Worm (Caenorhabditis elegans) whole organism, mixed stage, embryonic: Measurements from ENCODE around the gene aagr-2.
A peak's percentile ranks its signal among the peaks of the same experiment; 100 is the strongest.
"Not testable (repeated sequence)": the region's sequence is repeated elsewhere in the genome, so short reads cannot be mapped to it uniquely, and the experiment has no call there.

Source experiments
- M03D4.4 ChIP-seq: sonication (generic microtip); optimal IDR thresholded peaks from 2 replicates; lab custom pipeline; 2017; ENCODE audit warnings: mild to moderate bottlenecking, missing genetic modification characterization, missing compliant biosample characterization
- bed-3 ChIP-seq: fragments of 200-800 bp; sonication (Bioruptor generic); optimal IDR thresholded peaks from 3 replicates; lab custom pipeline; 2018; ENCODE audit warnings: mild to moderate bottlenecking, missing genetic modification characterization, moderate library complexity, missing compliant biosample characterization
- blmp-1 ChIP-seq: fragments of 150-350 bp; optimal IDR thresholded peaks from 2 replicates; lab custom pipeline; 2014; ENCODE audit warnings: missing biosample characterization, missing genetic modification characterization
- ceh-39 ChIP-seq: fragments of 150-350 bp; optimal IDR thresholded peaks from 2 replicates; lab custom pipeline; 2014; ENCODE audit warnings: missing biosample characterization, missing genetic modification characterization
- ceh-43 ChIP-seq: fragments of 200-800 bp; sonication (Bioruptor generic); optimal IDR thresholded peaks from 2 replicates; lab custom pipeline; 2018; ENCODE audit warnings: mild to moderate bottlenecking, missing genetic modification characterization, moderate library complexity, missing compliant biosample characterization
- ceh-83 ChIP-seq: fragments of 200-800 bp; sonication (Bioruptor generic); optimal IDR thresholded peaks from 2 replicates; lab custom pipeline; 2018; ENCODE audit warnings: mild to moderate bottlenecking, missing genetic modification characterization, missing compliant biosample characterization
- ces-1 ChIP-seq: fragments of 150-350 bp; optimal IDR thresholded peaks from 2 replicates; lab custom pipeline; 2014; ENCODE audit warnings: missing biosample characterization, missing genetic modification reagents, missing genetic modification characterization
- cnd-1 ChIP-seq: fragments of 200-800 bp; sonication (Bioruptor generic); optimal IDR thresholded peaks from 2 replicates; lab custom pipeline; 2018; ENCODE audit warnings: mild to moderate bottlenecking, missing genetic modification characterization, missing compliant biosample characterization
- drap-1 ChIP-seq: fragments of 200-800 bp; sonication (Bioruptor generic); optimal IDR thresholded peaks from 3 replicates; lab custom pipeline; 2018; ENCODE audit warnings: mild to moderate bottlenecking, missing genetic modification characterization, missing compliant biosample characterization
- elt-1 ChIP-seq: sonication (generic microtip); optimal IDR thresholded peaks from 2 replicates; lab custom pipeline; 2017; ENCODE audit warnings: missing genetic modification characterization, mild to moderate bottlenecking, missing compliant biosample characterization, antibody characterized with exemption, moderate library complexity, borderline replicate concordance; ENCODE audit not compliant: insufficient read depth
- elt-3 ChIP-seq: fragments of 150-350 bp; optimal IDR thresholded peaks from 2 replicates; lab custom pipeline; 2014; ENCODE audit warnings: missing biosample characterization, missing genetic modification characterization
- flh-1 ChIP-seq: fragments of 200-800 bp; sonication (Bioruptor generic); optimal IDR thresholded peaks from 2 replicates; lab custom pipeline; 2018; ENCODE audit warnings: mild to moderate bottlenecking, missing genetic modification characterization, moderate library complexity, missing compliant biosample characterization
- ham-2 ChIP-seq: fragments of 200-800 bp; sonication (Bioruptor generic); optimal IDR thresholded peaks from 2 replicates; lab custom pipeline; 2018; ENCODE audit warnings: mild to moderate bottlenecking, missing genetic modification characterization, missing compliant biosample characterization
- hlh-1 ChIP-seq: fragments of 150-350 bp; optimal IDR thresholded peaks from 2 replicates; lab custom pipeline; 2014; ENCODE audit warnings: missing biosample characterization, missing genetic modification reagents, missing genetic modification characterization
- lin-13 ChIP-seq: fragments of 150-350 bp; optimal IDR thresholded peaks from 2 replicates; lab custom pipeline; 2014; ENCODE audit warnings: missing biosample characterization, missing genetic modification characterization
- lsy-2 ChIP-seq: fragments of 150-350 bp; optimal IDR thresholded peaks from 2 replicates; lab custom pipeline; 2014; ENCODE audit warnings: missing biosample characterization, missing genetic modification characterization
- mab-5 ChIP-seq: fragments of 150-350 bp; optimal IDR thresholded peaks from 2 replicates; lab custom pipeline; 2014; ENCODE audit warnings: missing biosample characterization, missing genetic modification characterization
- mep-1 ChIP-seq: fragments of 150-350 bp; optimal IDR thresholded peaks from 2 replicates; lab custom pipeline; 2017; ENCODE audit warnings: missing biosample characterization, missing genetic modification reagents, missing genetic modification characterization, inconsistent platforms
- mls-2 ChIP-seq: sonication (generic microtip); optimal IDR thresholded peaks from 2 replicates; lab custom pipeline; 2016; ENCODE audit warnings: mild to moderate bottlenecking, missing genetic modification characterization, moderate library complexity, missing compliant biosample characterization
- nhr-12 ChIP-seq: fragments of 150-350 bp; optimal IDR thresholded peaks from 2 replicates; lab custom pipeline; 2014; ENCODE audit warnings: missing biosample characterization, missing genetic modification characterization
- nhr-2 ChIP-seq: fragments of 150-350 bp; optimal IDR thresholded peaks from 2 replicates; lab custom pipeline; 2014; ENCODE audit warnings: missing biosample characterization, missing genetic modification characterization
- nhr-237 ChIP-seq: fragments of 150-350 bp; optimal IDR thresholded peaks from 2 replicates; lab custom pipeline; 2014; ENCODE audit warnings: missing biosample characterization, missing genetic modification characterization
- nhr-28 ChIP-seq: fragments of 150-350 bp; optimal IDR thresholded peaks from 2 replicates; lab custom pipeline; 2014; ENCODE audit warnings: missing biosample characterization, missing genetic modification characterization
- nhr-76 ChIP-seq: sonication (generic microtip); optimal IDR thresholded peaks from 2 replicates; lab custom pipeline; 2017; ENCODE audit warnings: missing biosample characterization, missing genetic modification characterization
- pha-4 ChIP-seq: fragments of 150-350 bp; optimal IDR thresholded peaks from 2 replicates; lab custom pipeline; 2018; ENCODE audit warnings: missing biosample characterization, missing genetic modification reagents, missing genetic modification characterization
- sem-2 ChIP-seq: fragments of 200-800 bp; sonication (Bioruptor generic); optimal IDR thresholded peaks from 2 replicates; lab custom pipeline; 2018; ENCODE audit warnings: mild to moderate bottlenecking, missing genetic modification characterization, missing compliant biosample characterization
- snpc-4 ChIP-seq: fragments of 150-350 bp; optimal IDR thresholded peaks from 2 replicates; lab custom pipeline; 2014; ENCODE audit warnings: missing biosample characterization, missing genetic modification characterization
- sptf-1 ChIP-seq: sonication (generic microtip); optimal IDR thresholded peaks from 2 replicates; lab custom pipeline; 2017; ENCODE audit warnings: mild to moderate bottlenecking, missing genetic modification characterization, moderate library complexity, missing compliant biosample characterization
- unc-120 ChIP-seq: sonication (generic microtip); optimal IDR thresholded peaks from 2 replicates; lab custom pipeline; 2017; ENCODE audit warnings: missing genetic modification characterization, missing compliant biosample characterization; ENCODE audit not compliant: poor library complexity, severe bottlenecking
- unc-39 ChIP-seq: fragments of 150-350 bp; optimal IDR thresholded peaks from 2 replicates; lab custom pipeline; 2014; ENCODE audit warnings: missing biosample characterization, missing genetic modification characterization
- unc-62 ChIP-seq: fragments of 150-350 bp; optimal IDR thresholded peaks from 2 replicates; lab custom pipeline; 2014; ENCODE audit warnings: missing biosample characterization, missing genetic modification reagents, missing genetic modification characterization
- zip-8 ChIP-seq: fragments of 150-350 bp; optimal IDR thresholded peaks from 2 replicates; lab custom pipeline; 2014; ENCODE audit warnings: missing biosample characterization, missing genetic modification characterization

aagr-2 gene

DNA sequence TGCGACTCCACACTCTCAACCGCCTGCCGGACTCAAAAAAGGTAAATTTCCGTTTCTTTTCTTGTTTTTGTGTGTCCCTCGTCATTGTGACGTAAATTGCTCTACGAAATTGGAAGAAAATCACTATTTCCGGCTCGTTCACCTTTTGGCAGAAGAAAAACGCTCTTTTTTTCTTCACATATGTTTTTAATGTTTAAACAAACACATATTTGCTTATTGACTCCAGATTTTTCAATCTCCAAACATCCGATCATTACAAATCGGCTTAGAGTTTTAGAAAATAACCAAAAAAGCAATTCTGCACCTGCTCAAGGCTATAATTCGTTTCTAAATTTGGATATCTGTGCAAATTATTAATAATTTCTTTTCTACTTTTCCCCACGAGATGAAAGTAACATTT, 19.2 kb downstream of the aagr-2 start:
- no peak for TF ChIP-seq lsy-2 (tag; lab: Kevin White, UChicago)

DNA sequence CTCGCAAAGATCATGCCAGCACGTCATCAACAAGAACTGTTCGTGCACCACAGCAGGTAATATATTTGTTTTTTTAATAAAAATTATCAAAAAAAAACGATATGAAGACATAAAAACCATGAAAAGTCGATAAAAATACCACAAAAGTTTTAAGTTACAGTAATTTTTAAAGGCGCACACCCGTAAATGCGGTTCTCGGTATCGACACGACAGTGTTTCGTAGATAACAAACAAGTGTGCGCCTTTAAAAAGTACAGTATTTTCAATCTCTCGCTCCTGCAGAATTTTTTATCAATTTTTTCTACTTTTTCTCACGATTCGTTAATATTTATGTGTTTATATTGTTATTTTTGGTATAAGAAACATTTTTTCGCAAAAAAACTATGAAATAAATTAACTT, 19.7 kb downstream of the aagr-2 start:
- TF ChIP-seq ceh-43 (GFP tag; lab: Kevin White, UChicago) (no peak), blmp-1 (tag; lab: Kevin White, UChicago) (no peak), lsy-2 (tag; lab: Kevin White, UChicago) (no peak), unc-62 (GFP tag; lab: Kevin White, UChicago) (no peak), flh-1 (GFP tag; lab: Kevin White, UChicago) (no peak), ces-1 (no peak), ceh-83 (no peak), elt-3 (no peak), elt-1 (tag; lab: Kevin White, UChicago) (no peak)
- TF ChIP-seq, all 35 proteins: peak for 0

DNA sequence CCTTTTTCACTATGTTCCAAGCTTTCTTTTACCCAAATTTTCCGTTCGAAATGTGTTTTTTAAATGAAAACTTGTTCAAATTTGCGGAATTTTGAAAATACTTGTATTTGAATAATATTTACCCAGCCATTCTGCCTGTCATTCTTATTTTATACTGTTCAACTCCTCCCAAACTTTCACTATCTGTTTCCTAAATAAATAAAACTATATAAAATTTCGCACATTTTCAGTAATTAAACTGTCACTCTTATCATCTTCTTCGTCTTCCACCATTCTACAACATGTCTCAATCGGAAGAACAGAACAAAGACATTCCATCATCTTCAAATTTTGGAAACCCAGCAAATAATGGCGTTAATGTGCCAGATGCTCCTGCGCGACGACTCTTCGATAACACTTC, 20.3 kb downstream of the aagr-2 start, which contains the start of gene btbd-10:
Gene btbd-10, plus strand, starts transcription at position 231 of the 400 bp plus-strand sequence.
- TF ChIP-seq drap-1 (no peak), unc-62 (GFP tag; lab: Kevin White, UChicago) (no peak), nhr-12 (tag; lab: Kevin White, UChicago) (no peak), bed-3 (GFP tag; lab: Kevin White, UChicago) (no peak), nhr-28 (tag; lab: Kevin White, UChicago) (no peak), lsy-2 (tag; lab: Kevin White, UChicago) (no peak), unc-39 (tag; lab: Kevin White, UChicago) (no peak), ham-2 (no peak), snpc-4 (tag; lab: Kevin White, UChicago) (no peak), ceh-83 (no peak), sptf-1 (no peak), mab-5 (tag; lab: Kevin White, UChicago) (no peak), hlh-1 (tag; lab: Kevin White, UChicago) (no peak), nhr-237 (no peak), mep-1 (tag; lab: Kevin White, UChicago) (no peak)

DNA sequence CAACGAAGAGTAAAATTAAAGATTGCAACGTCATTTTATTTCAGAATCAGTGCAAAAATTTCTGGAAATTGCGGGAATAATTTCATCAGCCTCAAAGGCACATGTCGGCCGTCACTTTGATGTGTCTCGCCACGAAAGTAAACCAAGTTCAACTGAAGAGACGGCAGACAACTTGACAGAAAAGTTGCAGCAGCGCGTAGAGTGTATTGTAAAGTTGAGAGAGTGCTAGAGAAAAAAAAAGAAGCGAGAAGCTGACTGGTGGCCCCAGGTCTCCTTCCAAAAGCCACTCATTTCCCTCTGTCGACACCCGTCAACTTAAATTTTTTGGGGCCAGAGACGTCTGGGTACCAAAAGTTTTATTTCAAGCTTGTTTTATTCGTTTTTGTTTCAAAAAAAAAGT, 20.8 kb downstream of the aagr-2 start:
- TF ChIP-seq pha-4 (tag; lab: Kevin White, UChicago) (peak; percentile 70), cnd-1 (no peak), M03D4.4 (tag; lab: Kevin White, UChicago) (no peak), unc-62 (GFP tag; lab: Kevin White, UChicago) (peak; percentile 97), nhr-2 (tag; lab: Kevin White, UChicago) (no peak), nhr-28 (tag; lab: Kevin White, UChicago) (no peak), lsy-2 (tag; lab: Kevin White, UChicago) (peak; percentile 56), mab-5 (tag; lab: Kevin White, UChicago) (no peak), flh-1 (GFP tag; lab: Kevin White, UChicago) (no peak), blmp-1 (tag; lab: Kevin White, UChicago) (no peak), lin-13 (tag; lab: Kevin White, UChicago) (no peak), ham-2 (peak; percentile 50), unc-120 (tag; lab: Kevin White, UChicago) (peak; percentile 34), ces-1 (peak; percentile 93), ceh-39 (tag; lab: Kevin White, UChicago) (no peak), hlh-1 (tag; lab: Kevin White, UChicago) (peak; percentile 84), nhr-237 (peak; percentile 40), bed-3 (GFP tag; lab: Kevin White, UChicago) (no peak), zip-8 (no peak), ceh-43 (GFP tag; lab: Kevin White, UChicago) (no peak), mep-1 (tag; lab: Kevin White, UChicago) (peak; percentile 41), sptf-1 (no peak), nhr-76 (tag; lab: Kevin White, UChicago) (no peak), sem-2 (GFP tag; lab: Kevin White, UChicago) (no peak), nhr-12 (tag; lab: Kevin White, UChicago) (no peak)

DNA sequence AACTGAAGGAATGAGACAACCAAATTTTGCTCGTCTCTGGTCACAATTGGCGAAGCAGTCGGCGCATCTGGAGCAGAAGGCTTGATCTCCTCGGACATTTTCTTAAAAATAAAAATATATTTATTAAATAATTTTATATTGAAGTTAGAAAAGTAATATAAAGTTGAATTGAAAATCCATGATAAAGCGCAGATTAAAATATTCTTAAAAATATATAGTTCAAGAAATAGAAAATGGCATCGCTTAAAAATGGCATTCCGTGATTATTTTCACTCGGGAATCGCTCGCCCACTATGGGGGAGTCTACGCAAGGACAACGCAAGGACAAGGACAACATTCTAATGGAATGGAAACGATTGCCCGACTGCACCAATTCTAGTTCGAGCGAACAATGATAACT, 21.4 kb downstream of the aagr-2 start, which contains the start of gene sgt-1:
Gene sgt-1, minus strand, starts transcription at position 101 of the 400 bp plus-strand sequence.
- not testable (repeated sequence) for TF ChIP-seq sptf-1; pha-4 (tag; lab: Kevin White, UChicago); mls-2 (tag; lab: Kevin White, UChicago)
- TF ChIP-seq, all 35 proteins: peak for 0; not testable (repeated sequence) for 35
